Fruit fly (Drosophila melanogaster) whole organism, embryonic: ENCODE results near the gene CG7406.
A peak's percentile ranks its signal among the peaks of the same experiment; 100 is the strongest.

Experiments
- Atf3 ChIP-seq: fragments of 200-800 bp; sonication (Bioruptor generic); optimal IDR thresholded peaks from 3 replicates; lab custom pipeline; 2016; ENCODE audit warnings: missing biosample characterization, missing genetic modification characterization
- Awh ChIP-seq: fragments of 200-800 bp; sonication (Bioruptor generic); IDR thresholded peaks from 2 replicates; pipeline ENCODE4, ENCODE4 v1.3.6; 2022; ENCODE audit warnings: missing biosample characterization, missing genetic modification characterization
- Bgb ChIP-seq: fragments of 200-800 bp; sonication (Bioruptor generic); IDR thresholded peaks from 2 replicates; pipeline ENCODE4 v1.3.6; 2022; ENCODE audit warnings: missing biosample characterization, missing genetic modification characterization; ENCODE audit not compliant: partially characterized antibody
- CG11085 ChIP-seq: fragments of 200-800 bp; sonication (Bioruptor generic); IDR thresholded peaks from 2 replicates; pipeline ENCODE4 v1.3.6; 2022; ENCODE audit warnings: missing biosample characterization, missing genetic modification characterization
- CG12071 ChIP-seq: fragments of 200-800 bp; sonication (Bioruptor generic); optimal IDR thresholded peaks from 3 replicates; lab custom pipeline; 2018; ENCODE audit warnings: missing biosample characterization, mild to moderate bottlenecking, missing genetic modification characterization
- CG12104 ChIP-seq: fragments of 200-800 bp; sonication (Bioruptor generic); optimal IDR thresholded peaks from 3 replicates; lab custom pipeline; 2016; ENCODE audit warnings: missing biosample characterization, missing genetic modification characterization
- CG12391 ChIP-seq: fragments of 200-800 bp; sonication (Bioruptor generic); optimal IDR thresholded peaks from 3 replicates; lab custom pipeline; 2018; ENCODE audit warnings: missing biosample characterization, mild to moderate bottlenecking, missing genetic modification characterization, moderate library complexity
- CG12744 ChIP-seq: fragments of 200-800 bp; sonication (Bioruptor generic); optimal IDR thresholded peaks from 2 replicates; lab custom pipeline; 2016; ENCODE audit warnings: missing biosample characterization, missing genetic modification characterization
- CG14441 ChIP-seq: fragments of 200-800 bp; sonication (Bioruptor generic); IDR thresholded peaks from 2 replicates; pipeline ENCODE4 v1.3.6; 2022; ENCODE audit warnings: missing biosample characterization, missing genetic modification characterization
- CG1529 ChIP-seq: fragments of 200-800 bp; sonication (Bioruptor generic); optimal IDR thresholded peaks from 3 replicates; lab custom pipeline; 2018; ENCODE audit warnings: missing biosample characterization, missing genetic modification characterization
- CG18599 ChIP-seq: fragments of 200-800 bp; sonication (Bioruptor generic); optimal IDR thresholded peaks from 3 replicates; lab custom pipeline; 2017; ENCODE audit warnings: missing biosample characterization, missing genetic modification characterization, mild to moderate bottlenecking, moderate library complexity, missing genetic modification reagents
- CG18619 ChIP-seq: fragments of 200-800 bp; sonication (Bioruptor generic); optimal IDR thresholded peaks from 3 replicates; lab custom pipeline; 2017; ENCODE audit warnings: missing biosample characterization, mild to moderate bottlenecking, missing genetic modification characterization
- CG2129 ChIP-seq: fragments of 200-800 bp; sonication (Bioruptor generic); IDR thresholded peaks from 2 replicates; pipeline ENCODE4 v1.3.6; 2022; ENCODE audit warnings: missing biosample characterization, missing genetic modification characterization; ENCODE audit not compliant: partially characterized antibody
- CG30431 ChIP-seq: fragments of 200-800 bp; sonication (Bioruptor generic); optimal IDR thresholded peaks from 2 replicates; lab custom pipeline; 2017; ENCODE audit warnings: missing biosample characterization, missing genetic modification characterization
- CG31224 ChIP-seq: fragments of 200-800 bp; sonication (Bioruptor generic); IDR thresholded peaks from 2 replicates; pipeline ENCODE4 v1.3.6; 2022; ENCODE audit warnings: missing biosample characterization, missing genetic modification characterization
- CG3407 ChIP-seq: fragments of 200-800 bp; sonication (Bioruptor generic); optimal IDR thresholded peaks from 2 replicates; lab custom pipeline; 2018; ENCODE audit warnings: missing biosample characterization, mild to moderate bottlenecking, missing genetic modification characterization
- CG4617 ChIP-seq: fragments of 200-800 bp; sonication (Bioruptor generic); optimal IDR thresholded peaks from 3 replicates; lab custom pipeline; 2016; ENCODE audit warnings: missing biosample characterization, missing genetic modification characterization, borderline replicate concordance
- CG6791 ChIP-seq: fragments of 200-800 bp; sonication (Bioruptor generic); IDR thresholded peaks from 3 replicates; pipeline ENCODE4 v1.3.6; 2022; ENCODE audit warnings: missing biosample characterization, missing genetic modification characterization; ENCODE audit not compliant: partially characterized antibody
- CG6813 ChIP-seq: fragments of 200-800 bp; sonication (Bioruptor generic); optimal IDR thresholded peaks from 2 replicates; lab custom pipeline; 2017; ENCODE audit warnings: missing biosample characterization, missing genetic modification characterization, mild to moderate bottlenecking, moderate library complexity, missing genetic modification reagents
- CG7786 ChIP-seq: fragments of 200-800 bp; sonication (Bioruptor generic); optimal IDR thresholded peaks from 2 replicates; lab custom pipeline; 2016; ENCODE audit warnings: missing biosample characterization, missing genetic modification characterization
- Chrac-16 ChIP-seq: fragments of 200-800 bp; sonication (Bioruptor generic); optimal IDR thresholded peaks from 3 replicates; lab custom pipeline; 2016; ENCODE audit warnings: missing biosample characterization, missing genetic modification characterization
- Doc2 ChIP-seq: fragments of 200-800 bp; sonication (Bioruptor generic); IDR thresholded peaks from 2 replicates; pipeline ENCODE4 v1.3.6; 2022; ENCODE audit warnings: missing biosample characterization, missing genetic modification characterization
- Dp ChIP-seq: fragments of 200-800 bp; sonication (Bioruptor generic); optimal IDR thresholded peaks from 2 replicates; lab custom pipeline; 2018; ENCODE audit warnings: missing biosample characterization, mild to moderate bottlenecking, missing genetic modification characterization, moderate library complexity
- Gsc ChIP-seq: fragments of 200-800 bp; sonication (Bioruptor generic); IDR thresholded peaks from 2 replicates; pipeline ENCODE4 v1.3.6; 2022; ENCODE audit warnings: missing biosample characterization, missing genetic modification characterization
- HLH3B ChIP-seq: fragments of 200-800 bp; sonication (Bioruptor generic); IDR thresholded peaks from 2 replicates; pipeline ENCODE4 v1.3.6; 2022; ENCODE audit warnings: missing biosample characterization, missing genetic modification characterization
- HLHmδ ChIP-seq: fragments of 200-800 bp; sonication (Bioruptor generic); optimal IDR thresholded peaks from 2 replicates; lab custom pipeline; 2018; ENCODE audit warnings: missing biosample characterization, mild to moderate bottlenecking, missing genetic modification characterization, moderate library complexity
- Lpt ChIP-seq: fragments of >200 bp; optimal IDR thresholded peaks from 2 replicates; lab custom pipeline; 2018; ENCODE audit warnings: missing biosample characterization, missing genetic modification characterization
- Sry-δ ChIP-seq: fragments of 200-800 bp; sonication (Bioruptor generic); optimal IDR thresholded peaks from 2 replicates; lab custom pipeline; 2016; ENCODE audit warnings: missing biosample characterization, missing genetic modification characterization
- Tbp ChIP-seq: fragments of >200 bp; optimal IDR thresholded peaks from 2 replicates; lab custom pipeline; 2018; ENCODE audit warnings: missing biosample characterization, missing genetic modification characterization
- Trl ChIP-seq, 3 experiments: fragments of >200 bp in 2 of 3; fragments of 200-800 bp in 1 of 3; sonication (Bioruptor generic) in 1 of 3; optimal IDR thresholded peaks; 2 replicates in 1 of 3; 3 replicates in 2 of 3; lab custom pipeline; 2016 to 2017; ENCODE audit warnings: missing biosample characterization in 1 of 3, missing genetic modification characterization in 1 of 3
- al ChIP-seq: fragments of 200-800 bp; sonication (Bioruptor generic); IDR thresholded peaks from 2 replicates; pipeline ENCODE4 v1.3.6; 2022; ENCODE audit warnings: missing biosample characterization, missing genetic modification characterization
- amos ChIP-seq: fragments of 200-800 bp; sonication (Bioruptor generic); IDR thresholded peaks from 2 replicates; pipeline ENCODE4 v1.3.6; 2022; ENCODE audit warnings: missing biosample characterization, missing genetic modification characterization; ENCODE audit not compliant: partially characterized antibody
- aop ChIP-seq: fragments of 200-800 bp; sonication (Bioruptor generic); IDR thresholded peaks from 2 replicates; pipeline ENCODE4 v1.3.6; 2022; ENCODE audit warnings: missing biosample characterization, missing genetic modification characterization
- ap ChIP-seq: fragments of 200-800 bp; sonication (Bioruptor generic); IDR thresholded peaks from 2 replicates; pipeline ENCODE4 v1.3.6; 2022; ENCODE audit warnings: missing biosample characterization, missing genetic modification characterization
- bcd ChIP-seq: fragments of 200-800 bp; sonication (Bioruptor generic); optimal IDR thresholded peaks from 2 replicates; lab custom pipeline; 2017; ENCODE audit warnings: missing biosample characterization, mild to moderate bottlenecking, missing genetic modification characterization
- chif ChIP-seq, 2 experiments: fragments of 200-800 bp; sonication (Bioruptor generic); optimal IDR thresholded peaks; 3 replicates each; lab custom pipeline; 2016; ENCODE audit warnings: missing biosample characterization in 2 of 2, missing genetic modification characterization in 2 of 2
- chm ChIP-seq: fragments of 200-800 bp; sonication (Bioruptor generic); IDR thresholded peaks from 2 replicates; pipeline ENCODE4 v1.3.6; 2022; ENCODE audit warnings: missing biosample characterization, missing genetic modification characterization
- fu2 ChIP-seq: fragments of 200-800 bp; sonication (Bioruptor generic); optimal IDR thresholded peaks from 2 replicates; lab custom pipeline; 2016; ENCODE audit warnings: missing biosample characterization, missing genetic modification characterization
- gcm2 ChIP-seq: fragments of 200-800 bp; sonication (Bioruptor generic); optimal IDR thresholded peaks from 2 replicates; lab custom pipeline; 2016; ENCODE audit warnings: missing biosample characterization, missing genetic modification characterization
- grau ChIP-seq: fragments of 200-800 bp; optimal IDR thresholded peaks from 3 replicates; lab custom pipeline; 2019; ENCODE audit warnings: missing biosample characterization, mild to moderate bottlenecking, missing genetic modification characterization, moderate library complexity
- jigr1 ChIP-seq: fragments of 200-800 bp; sonication (Bioruptor generic); IDR thresholded peaks from 3 replicates; pipeline ENCODE4 v1.3.6; 2022; ENCODE audit warnings: missing biosample characterization, missing genetic modification characterization
- jing ChIP-seq: fragments of 200-800 bp; sonication (Bioruptor generic); optimal IDR thresholded peaks from 2 replicates; lab custom pipeline; 2018; ENCODE audit warnings: missing biosample characterization, mild to moderate bottlenecking, missing genetic modification characterization
- nau ChIP-seq: fragments of 200-800 bp; sonication (Bioruptor generic); optimal IDR thresholded peaks from 3 replicates; lab custom pipeline; 2017; ENCODE audit warnings: missing biosample characterization, mild to moderate bottlenecking, missing genetic modification characterization, missing genetic modification reagents
- otp ChIP-seq: fragments of 200-800 bp; sonication (Bioruptor generic); IDR thresholded peaks from 3 replicates; pipeline ENCODE4, ENCODE4 v1.3.6; 2022; ENCODE audit warnings: missing biosample characterization, missing genetic modification characterization
- peb ChIP-seq: fragments of 200-800 bp; sonication (Bioruptor generic); IDR thresholded peaks from 2 replicates; pipeline ENCODE4 v1.3.6; 2022; ENCODE audit warnings: missing biosample characterization, missing genetic modification characterization
- repo ChIP-seq: fragments of 200-800 bp; sonication (Bioruptor generic); optimal IDR thresholded peaks from 2 replicates; lab custom pipeline; 2016; ENCODE audit warnings: missing biosample characterization, missing genetic modification characterization
- slbo ChIP-seq: fragments of 200-800 bp; sonication (Bioruptor generic); IDR thresholded peaks from 2 replicates; pipeline ENCODE4 v1.3.6; 2022; ENCODE audit warnings: missing biosample characterization, missing genetic modification characterization
- stc ChIP-seq: fragments of 200-800 bp; sonication (Bioruptor generic); IDR thresholded peaks from 2 replicates; pipeline ENCODE4 v1.3.6; 2022; ENCODE audit warnings: missing biosample characterization, missing genetic modification characterization
- wdn ChIP-seq: fragments of 200-800 bp; sonication (Bioruptor generic); IDR thresholded peaks from 2 replicates; pipeline ENCODE4 v1.3.6; 2022; ENCODE audit warnings: missing biosample characterization, missing genetic modification characterization
- wek ChIP-seq: fragments of 200-800 bp; sonication (Bioruptor generic); optimal IDR thresholded peaks from 3 replicates; lab custom pipeline; 2018; ENCODE audit warnings: missing biosample characterization, mild to moderate bottlenecking, missing genetic modification characterization, moderate library complexity
- zf30C ChIP-seq: fragments of 200-800 bp; sonication (Bioruptor generic); optimal IDR thresholded peaks from 3 replicates; lab custom pipeline; 2018; ENCODE audit warnings: missing biosample characterization, mild to moderate bottlenecking, missing genetic modification characterization

Gene CG7406

dm6 chrX:19106842-19107557, 29.5 kb downstream of the CG7406 start (continued):
- TF ChIP-seq CG12071 (GFP tag; lab: Kevin White, UChicago) (no peak), Tbp (GFP tag; lab: Kevin White, UChicago) (no peak), CG4617 (GFP tag; lab: Kevin White, UChicago) (no peak), wek (GFP tag; lab: Kevin White, UChicago) (no peak), Dp (no peak), CG2129 (no peak), Doc2 (GFP tag; lab: Robert Waterston, UW) (no peak), jing (GFP tag; lab: Kevin White, UChicago) (peak; percentile 2), CG6791 (GFP tag; lab: Robert Waterston, UW) (no peak), slbo (GFP tag; lab: Robert Waterston, UW) (0 out of 2 replicates have a peak, but pooled peaks have one; percentile 27), nau (GFP tag; lab: Kevin White, UChicago) (no peak), CG18599 (peak; percentile 65), CG1529 (GFP tag; lab: Kevin White, UChicago) (no peak), amos (no peak), CG3407 (GFP tag; lab: Kevin White, UChicago) (no peak), al (no peak), CG11085 (no peak), grau (tag; lab: Kevin White, UChicago) (peak; percentile 56), CG6813 (GFP tag; lab: Kevin White, UChicago) (peak; percentile 26), CG12744 (GFP tag; lab: Kevin White, UChicago) (no peak), otp (GFP tag; lab: Robert Waterston, UW) (no peak), zf30C (GFP tag; lab: Kevin White, UChicago) (no peak), Chrac-16 (GFP tag; lab: Kevin White, UChicago) (peak; percentile 12), Trl (optimal IDR thresholded peaks at IDR 0.05; lab: Kevin White, UChicago) (no peak), Trl (GFP tag; optimal IDR thresholded peaks at IDR 0.05; lab: Kevin White, UChicago) (no peak), HLHmδ (no peak), chif (GFP tag; optimal IDR thresholded peaks at IDR 0.05; lab: Kevin White, UChicago) (peak in 1 of 2 experiments; percentile 21)
- TF ChIP-seq, all 482 proteins: peak for 133

dm6 chrX:19120367-19120766, 42.8 kb downstream of the CG7406 start:
- TF ChIP-seq aop (GFP tag; lab: Robert Waterston, UW) = no peak
- TF ChIP-seq CG6813 (GFP tag; lab: Kevin White, UChicago) = no peak
- no peak for TF ChIP-seq Sry-δ
- TF ChIP-seq gcm2 = no peak
- TF ChIP-seq CG14441 (GFP tag; lab: Robert Waterston, UW) = no peak
- TF ChIP-seq CG18619 (GFP tag; lab: Kevin White, UChicago) = no peak
- no peak for TF ChIP-seq HLH3B
- no peak for TF ChIP-seq chm (GFP tag; lab: Robert Waterston, UW)
- no peak for TF ChIP-seq Awh
- TF ChIP-seq CG31224 (GFP tag; lab: Robert Waterston, UW) = no peak
- TF ChIP-seq fu2 (GFP tag; lab: Kevin White, UChicago) = no peak
- no peak for TF ChIP-seq Lpt (GFP tag; lab: Kevin White, UChicago)
- no peak for TF ChIP-seq CG12391 (tag; lab: Kevin White, UChicago)
- no peak for TF ChIP-seq wdn (GFP tag; lab: Robert Waterston, UW)
- no peak for TF ChIP-seq jigr1 (GFP tag; lab: Robert Waterston, UW)
- no peak for TF ChIP-seq CG7786
- no peak for TF ChIP-seq stc (GFP tag; lab: Robert Waterston, UW)
- TF ChIP-seq Atf3 (GFP tag; lab: Kevin White, UChicago) = no peak
- no peak for TF ChIP-seq bcd
- TF ChIP-seq CG12104 (GFP tag; lab: Kevin White, UChicago) = no peak
- no peak for TF ChIP-seq CG30431 (GFP tag; lab: Kevin White, UChicago)
- TF ChIP-seq repo (GFP tag; lab: Kevin White, UChicago) = no peak
- TF ChIP-seq Gsc (GFP tag; lab: Robert Waterston, UW) = no peak
- no peak for TF ChIP-seq Bgb
- TF ChIP-seq peb = no peak
- TF ChIP-seq ap (GFP tag; lab: Robert Waterston, UW) = no peak
